Fruit fly (Drosophila melanogaster): ENCODE results near the gene Cpr35B.

The Cpr35B gene

dm6 chr2L:14462644-14463394 is 37.8 kb upstream of the Cpr35B start (continued):
- TF ChIP-seq crp (GFP tag; optimal IDR thresholded peaks at IDR 0.05) = peak in 1 of 2 experiments; percentile 3
- TF ChIP-seq Hey (tag; optimal IDR thresholded peaks at IDR 0.05) = no peak
- TF ChIP-seq sna (GFP tag; IDR thresholded peaks at IDR 0.05; ENCODE audit: partially characterized antibody) = no peak
- TF ChIP-seq CG30403 (GFP tag; optimal IDR thresholded peaks at IDR 0.05) = peak; percentile 70
- TF ChIP-seq cg (GFP tag; optimal IDR thresholded peaks at IDR 0.05) = no peak
- TF ChIP-seq bowl (GFP tag; IDR thresholded peaks at IDR 0.05) = no peak
- TF ChIP-seq CG9437 (GFP tag; optimal IDR thresholded peaks at IDR 0.05) = peak; percentile 70
- TF ChIP-seq sug (tag; optimal IDR thresholded peaks at IDR 0.05) = peak; percentile 48
- TF ChIP-seq Spps (tag; optimal IDR thresholded peaks at IDR 0.05) = peak; percentile 81
- no peak for TF ChIP-seq Camta (GFP tag; optimal IDR thresholded peaks at IDR 0.05)
- TF ChIP-seq wek (GFP tag; optimal IDR thresholded peaks at IDR 0.05) = no peak
- no peak for TF ChIP-seq Opbp (GFP tag; IDR thresholded peaks at IDR 0.05; ENCODE audit: partially characterized antibody)
- TF ChIP-seq Trl (optimal IDR thresholded peaks at IDR 0.05) = no peak
- no peak for TF ChIP-seq Trl (GFP tag; optimal IDR thresholded peaks at IDR 0.05)
- no peak for TF ChIP-seq CG15073 (GFP tag; optimal IDR thresholded peaks at IDR 0.05)
- peak; percentile 32 for TF ChIP-seq CrebB (tag; optimal IDR thresholded peaks at IDR 0.05)
- TF ChIP-seq Optix (GFP tag; IDR thresholded peaks at IDR 0.05) = no peak
- TF ChIP-seq CG13424 (tag; optimal IDR thresholded peaks at IDR 0.05) = peak; percentile 78
- TF ChIP-seq ato (GFP tag; IDR thresholded peaks at IDR 0.05; ENCODE audit: partially characterized antibody) = no peak
- TF ChIP-seq Dp (GFP tag; optimal IDR thresholded peaks at IDR 0.05) = no peak
- TF ChIP-seq lola (GFP tag; optimal IDR thresholded peaks at IDR 0.05) = peak in 1 of 3 experiments; percentile 90
- peak; percentile 44 for TF ChIP-seq org-1 (GFP tag; optimal IDR thresholded peaks at IDR 0.05)
- TF ChIP-seq CG1529 (GFP tag; optimal IDR thresholded peaks at IDR 0.05) = peak; percentile 57
- no peak for TF ChIP-seq sob (GFP tag; IDR thresholded peaks at IDR 0.05)
- TF ChIP-seq ewg (GFP tag; optimal IDR thresholded peaks at IDR 0.05) = peak; percentile 41
- TF ChIP-seq cwo (GFP tag; optimal IDR thresholded peaks at IDR 0.05) = peak; percentile 57
- TF ChIP-seq sisA (GFP tag; IDR thresholded peaks at IDR 0.05) = peak; percentile 71
- peak; percentile 48; the same call in 1 of the 2 replicates for TF ChIP-seq vvl (GFP tag; IDR thresholded peaks at IDR 0.05)
- TF ChIP-seq cad (GFP tag; optimal IDR thresholded peaks at IDR 0.05) = peak; percentile 16
- TF ChIP-seq CG2129 (GFP tag; IDR thresholded peaks at IDR 0.05; ENCODE audit: partially characterized antibody) = no peak
- TF ChIP-seq chn (GFP tag; optimal IDR thresholded peaks at IDR 0.05) = peak; percentile 37
- TF ChIP-seq scrt (GFP tag; optimal IDR thresholded peaks at IDR 0.05) = peak; percentile 42
- no peak for TF ChIP-seq CG8478 (optimal IDR thresholded peaks at IDR 0.05)
- peak; percentile 65 for TF ChIP-seq Fer1 (GFP tag; optimal IDR thresholded peaks at IDR 0.05)
- peak; percentile 74 for TF ChIP-seq CG11093 (GFP tag; IDR thresholded peaks at IDR 0.05)
- TF ChIP-seq croc (GFP tag; conservative IDR thresholded peaks at IDR 0.05) = peak; percentile 83
- no peak for TF ChIP-seq dm (GFP tag; optimal IDR thresholded peaks at IDR 0.05)
- peak; percentile 89 for TF ChIP-seq Abd-B (GFP tag; optimal IDR thresholded peaks at IDR 0.05)
- TF ChIP-seq CG43689 (GFP tag; IDR thresholded peaks at IDR 0.05) = no peak
- peak; percentile 12 for TF ChIP-seq CG11398 (GFP tag; optimal IDR thresholded peaks at IDR 0.05)
- TF ChIP-seq pan (optimal IDR thresholded peaks at IDR 0.05) = no peak
- peak; percentile 60 to 69 for TF ChIP-seq pan (GFP tag; optimal IDR thresholded peaks at IDR 0.05 in 1 of 2, IDR thresholded peaks at IDR 0.05 in 1 of 2)
- no peak for TF ChIP-seq klu (GFP tag; IDR thresholded peaks at IDR 0.05)
- peak; percentile 42 for TF ChIP-seq MTF-1 (GFP tag; optimal IDR thresholded peaks at IDR 0.05; ENCODE audit: borderline replicate concordance)
- no peak for TF ChIP-seq CG2120 (GFP tag; optimal IDR thresholded peaks at IDR 0.05)
- peak; percentile 78 for TF ChIP-seq kni (GFP tag; optimal IDR thresholded peaks at IDR 0.05)
- TF ChIP-seq nau (GFP tag; optimal IDR thresholded peaks at IDR 0.05) = peak; percentile 69
- no peak for TF ChIP-seq CG2889 (GFP tag; IDR thresholded peaks at IDR 0.05)
- 0 out of 2 replicates have a peak, but pooled peaks have one; percentile 43 for TF ChIP-seq ap (GFP tag; IDR thresholded peaks at IDR 0.05)
- peak; percentile 24 for TF ChIP-seq CG12236 (GFP tag; optimal IDR thresholded peaks at IDR 0.05)

Measured in whole organism, embryonic.